Fruit fly (Drosophila melanogaster): Measurements from ENCODE around the gene Non2.

Non2 gene

DNA sequence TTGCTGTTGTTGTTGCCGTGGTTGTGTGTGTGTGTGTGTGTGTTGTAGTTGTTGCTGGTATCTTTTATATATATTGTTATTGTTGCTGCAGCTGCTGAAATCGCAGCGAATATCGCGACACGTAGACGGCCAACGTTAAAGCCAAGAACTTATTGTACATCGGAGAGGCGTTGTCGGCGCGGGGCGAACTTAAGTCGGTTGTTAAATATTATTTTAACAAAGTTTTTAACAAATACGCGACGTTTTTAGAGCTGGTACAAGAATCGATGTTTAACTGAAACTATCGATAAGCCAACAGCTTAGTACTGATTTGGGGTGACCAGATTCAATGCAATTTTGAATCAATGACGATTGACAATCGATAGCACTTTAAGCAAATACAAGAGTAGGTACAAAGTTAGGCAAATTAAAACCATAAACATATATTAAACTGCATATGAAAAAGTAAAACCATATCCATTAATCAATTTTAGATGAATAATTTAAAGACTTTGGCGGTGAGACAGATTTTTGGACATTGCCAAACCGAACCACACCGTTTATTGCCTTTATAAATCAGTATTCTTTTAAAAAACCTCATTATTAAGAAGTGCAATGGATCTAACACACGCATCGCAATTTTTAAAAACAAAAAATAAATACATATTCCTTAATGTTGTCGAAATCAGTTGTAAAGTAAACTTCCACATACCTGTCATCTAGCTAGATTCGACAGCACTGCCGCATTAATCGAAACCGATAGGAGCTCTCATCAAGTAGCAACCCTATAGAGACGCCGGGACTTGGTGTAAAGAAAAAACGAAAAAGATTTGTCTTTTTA lies at the start of gene Non2, which contains the start of gene Mrtf (continued):
- TF ChIP-seq CG10565 (GFP tag; optimal IDR thresholded peaks at IDR 0.05), result no peak
- peak; percentile 76 for TF ChIP-seq Doc3 (GFP tag; IDR thresholded peaks at IDR 0.05; ENCODE audit: partially characterized antibody)
- peak; percentile 94 for TF ChIP-seq Sry-β (GFP tag; optimal IDR thresholded peaks at IDR 0.05)
- peak; percentile 47 for TF ChIP-seq CG10366 (GFP tag; IDR thresholded peaks at IDR 0.05)
- peak; percentile 36 for TF ChIP-seq CG10979 (tag; optimal IDR thresholded peaks at IDR 0.05)
- no peak for TF ChIP-seq dimm (GFP tag; IDR thresholded peaks at IDR 0.05)
- TF ChIP-seq CG7987 (GFP tag; optimal IDR thresholded peaks at IDR 0.05), result no peak
- peak; percentile 52 for TF ChIP-seq Atf-2 (GFP tag; optimal IDR thresholded peaks at IDR 0.05)
- peak; percentile 17; the same call in 1 of the 3 replicates for TF ChIP-seq otp (GFP tag; IDR thresholded peaks at IDR 0.05)
- peak; percentile 78 for TF ChIP-seq slbo (GFP tag; IDR thresholded peaks at IDR 0.05)
- peak; percentile 18 for TF ChIP-seq CG1603 (tag; optimal IDR thresholded peaks at IDR 0.05)
- TF ChIP-seq row (GFP tag; IDR thresholded peaks at IDR 0.05), result peak; percentile 78
- TF ChIP-seq lmd (GFP tag; IDR thresholded peaks at IDR 0.05), result peak; percentile 37; the same call in 1 of the 2 replicates
- TF ChIP-seq Dref (GFP tag; IDR thresholded peaks at IDR 0.05), result peak; percentile 87
- peak; percentile 23; the same call in 1 of the 2 replicates for TF ChIP-seq CG5953 (GFP tag; IDR thresholded peaks at IDR 0.05)
- TF ChIP-seq CG13894 (tag; optimal IDR thresholded peaks at IDR 0.05), result peak; percentile 14
- TF ChIP-seq CG12744 (GFP tag; optimal IDR thresholded peaks at IDR 0.05), result peak; percentile 16
- TF ChIP-seq Dbx (GFP tag; IDR thresholded peaks at IDR 0.05), result peak; percentile 26; the same call in 1 of the 3 replicates
- peak; percentile 73 for TF ChIP-seq CG2712 (tag; optimal IDR thresholded peaks at IDR 0.05)
- TF ChIP-seq Sox100B (GFP tag; optimal IDR thresholded peaks at IDR 0.05), result peak; percentile 47
- TF ChIP-seq CG18619 (GFP tag; optimal IDR thresholded peaks at IDR 0.05), result peak; percentile 71
- TF ChIP-seq Ets65A (GFP tag), result peak; percentile 96
- no peak for TF ChIP-seq CG6813 (GFP tag; optimal IDR thresholded peaks at IDR 0.05)
- TF ChIP-seq CG15514 (GFP tag; optimal IDR thresholded peaks at IDR 0.05), result peak; percentile 54
- TF ChIP-seq CG3995 (GFP tag; optimal IDR thresholded peaks at IDR 0.05), result peak; percentile 4
- TF ChIP-seq Dip2 (GFP tag; IDR thresholded peaks at IDR 0.05), result no peak
- no peak for TF ChIP-seq stc (GFP tag; IDR thresholded peaks at IDR 0.05)
- TF ChIP-seq CG17186 (GFP tag; optimal IDR thresholded peaks at IDR 0.05), result peak; percentile 30
- peak; percentile 70 for TF ChIP-seq tna (GFP tag; IDR thresholded peaks at IDR 0.05; ENCODE audit: partially characterized antibody)
- TF ChIP-seq fu2 (GFP tag; optimal IDR thresholded peaks at IDR 0.05), result peak; percentile 42
- peak; percentile 72 for TF ChIP-seq mam (GFP tag; optimal IDR thresholded peaks at IDR 0.05)
- peak; percentile 40 for TF ChIP-seq Ssrp (tag; optimal IDR thresholded peaks at IDR 0.05)
- no peak for TF ChIP-seq so (GFP tag; IDR thresholded peaks at IDR 0.05)
- TF ChIP-seq CG32532 (GFP tag; IDR thresholded peaks at IDR 0.05), result peak; percentile 61; the same call in 1 of the 2 replicates
- TF ChIP-seq nmo (GFP tag; optimal IDR thresholded peaks at IDR 0.05), result peak; percentile 72
- TF ChIP-seq Optix (GFP tag; IDR thresholded peaks at IDR 0.05), result peak; percentile 23; the same call in 1 of the 3 replicates
- TF ChIP-seq nerfin-2 (GFP tag; IDR thresholded peaks at IDR 0.05; ENCODE audit: partially characterized antibody), result peak; percentile 69
- no peak for TF ChIP-seq klu (GFP tag; IDR thresholded peaks at IDR 0.05)
- no peak for TF ChIP-seq wor (GFP tag; IDR thresholded peaks at IDR 0.05)
- TF ChIP-seq CG11695 (GFP tag; IDR thresholded peaks at IDR 0.05), result 0 out of 3 replicates have a peak, but pooled peaks have one; percentile 45
- no peak for TF ChIP-seq wek (GFP tag; optimal IDR thresholded peaks at IDR 0.05)
- TF ChIP-seq tll (GFP tag; optimal IDR thresholded peaks at IDR 0.05), result no peak
- no peak for TF ChIP-seq CG3726 (GFP tag; IDR thresholded peaks at IDR 0.05)
- peak; percentile 69 for TF ChIP-seq CG1602 (GFP tag; optimal IDR thresholded peaks at IDR 0.05)
- TF ChIP-seq CTCF (GFP tag; optimal IDR thresholded peaks at IDR 0.05), result peak; percentile 19
- no peak for TF ChIP-seq nom (GFP tag; optimal IDR thresholded peaks at IDR 0.05)
- no peak for TF ChIP-seq HmgD (GFP tag; optimal IDR thresholded peaks at IDR 0.05)
- peak; percentile 54 for TF ChIP-seq CG17829 (tag; optimal IDR thresholded peaks at IDR 0.05)
- TF ChIP-seq disco-r (GFP tag; optimal IDR thresholded peaks at IDR 0.05), result peak; percentile 42

All from whole organism, embryonic.